Worm (Caenorhabditis elegans) whole organism, young adult: ENCODE results near the gene lido-7.

Experiments
- B0336.3 ChIP-seq: fragments of 200-800 bp; sonication (Bioruptor generic); IDR thresholded peaks from 2 replicates; pipeline ENCODE4 v1.3.6; 2022; ENCODE audit warnings: missing genetic modification characterization, missing compliant biosample characterization
- F23B12.7 ChIP-seq: sonication (generic microtip); optimal IDR thresholded peaks from 2 replicates; lab custom pipeline; 2017; ENCODE audit warnings: missing genetic modification characterization, mild to moderate bottlenecking, missing compliant biosample characterization, antibody characterized with exemption, moderate library complexity; ENCODE audit not compliant: insufficient read depth
- F37B4.10 ChIP-seq: fragments of 200-800 bp; sonication (Bioruptor generic); IDR thresholded peaks from 2 replicates; pipeline ENCODE4 v1.3.6; 2022; ENCODE audit warnings: missing genetic modification characterization, missing compliant biosample characterization
- F52B5.7 ChIP-seq: sonication (generic microtip); optimal IDR thresholded peaks from 2 replicates; lab custom pipeline; 2016; ENCODE audit warnings: mild to moderate bottlenecking, missing genetic modification characterization, missing compliant biosample characterization
- F57C9.4 ChIP-seq: sonication (generic microtip); optimal IDR thresholded peaks from 2 replicates; lab custom pipeline; 2017; ENCODE audit warnings: mild to moderate bottlenecking, missing genetic modification characterization, missing compliant biosample characterization
- K11D2.4 ChIP-seq: fragments of 200-800 bp; sonication (Bioruptor generic); IDR thresholded peaks from 2 replicates; pipeline ENCODE4 v1.3.6; 2022; ENCODE audit warnings: missing genetic modification reagents, missing genetic modification characterization, missing compliant biosample characterization
- K12H6.12 ChIP-seq: fragments of 200-800 bp; sonication (Bioruptor generic); optimal IDR thresholded peaks from 2 replicates; lab custom pipeline; 2018; ENCODE audit warnings: mild to moderate bottlenecking, missing genetic modification characterization, missing compliant biosample characterization
- T07F8.4 ChIP-seq: sonication (generic microtip); optimal IDR thresholded peaks from 2 replicates; lab custom pipeline; 2016; ENCODE audit warnings: mild to moderate bottlenecking, missing genetic modification characterization, moderate library complexity, missing compliant biosample characterization
- Y53F4B.3 ChIP-seq: fragments of 200-800 bp; sonication (Bioruptor generic); IDR thresholded peaks from 2 replicates; pipeline ENCODE4 v1.3.6; 2022; ENCODE audit warnings: missing genetic modification reagents, missing genetic modification characterization, missing compliant biosample characterization
- Y53G8AR.9 ChIP-seq: fragments of 200-800 bp; sonication (Bioruptor generic); conservative IDR thresholded peaks from 2 replicates; pipeline ENCODE4 v1.3.6; 2022; ENCODE audit warnings: missing genetic modification reagents, missing genetic modification characterization, missing compliant biosample characterization
- Y79H2A.3 ChIP-seq: fragments of 200-800 bp; sonication (Bioruptor generic); conservative IDR thresholded peaks from 2 replicates; pipeline ENCODE4 v1.3.6; 2022; ENCODE audit warnings: missing genetic modification reagents, missing genetic modification characterization, missing compliant biosample characterization
- ama-1 ChIP-seq, 3 experiments: fragments of 150-350 bp in 1 of 3; sonication (generic microtip) in 2 of 3; optimal IDR thresholded peaks; 2 replicates each; lab custom pipeline; 2014 to 2018; ENCODE audit warnings: missing biosample characterization in 2 of 3, missing genetic modification characterization in 2 of 3, missing genetic modification reagents in 2 of 3
- aptf-2 ChIP-seq: fragments of 200-800 bp; sonication (Bioruptor generic); conservative IDR thresholded peaks from 2 replicates; pipeline ENCODE4 v1.3.6; 2022; ENCODE audit warnings: missing genetic modification reagents, missing genetic modification characterization, missing compliant biosample characterization
- atf-7 ChIP-seq: sonication (generic microtip); optimal IDR thresholded peaks from 2 replicates; lab custom pipeline; 2017; ENCODE audit warnings: mild to moderate bottlenecking, missing genetic modification characterization, missing compliant biosample characterization
- attf-5 ChIP-seq: fragments of 200-800 bp; sonication (Bioruptor generic); optimal IDR thresholded peaks from 2 replicates; lab custom pipeline; 2018; ENCODE audit warnings: mild to moderate bottlenecking, missing genetic modification characterization, missing compliant biosample characterization
- cebp-1 ChIP-seq, 2 experiments: fragments of 200-800 bp in 1 of 2; sonication (Bioruptor generic) in 1 of 2; sonication (generic microtip) in 1 of 2; IDR thresholded peaks in 1 of 2; optimal IDR thresholded peaks in 1 of 2; 2 replicates each; pipeline versions ENCODE4 v1.3.6 to Lab custom; 2017 to 2022; ENCODE audit warnings: missing compliant biosample characterization in 2 of 2, missing genetic modification characterization in 2 of 2, mild to moderate bottlenecking in 1 of 2, missing genetic modification reagents in 1 of 2, moderate library complexity in 1 of 2
- cebp-2 ChIP-seq: fragments of 200-800 bp; sonication (Bioruptor generic); IDR thresholded peaks from 2 replicates; pipeline ENCODE4 v1.3.6; 2022; ENCODE audit warnings: missing genetic modification characterization, missing compliant biosample characterization
- ceh-40 ChIP-seq: fragments of 200-800 bp; sonication (Bioruptor generic); IDR thresholded peaks from 2 replicates; pipeline ENCODE4 v1.3.6; 2022; ENCODE audit warnings: missing genetic modification characterization, missing compliant biosample characterization
- ceh-91 ChIP-seq: fragments of 200-800 bp; sonication (Bioruptor generic); IDR thresholded peaks from 2 replicates; pipeline ENCODE4 v1.3.6; 2022; ENCODE audit warnings: missing genetic modification reagents, missing genetic modification characterization, missing compliant biosample characterization
- chd-7 ChIP-seq: sonication (generic microtip); optimal IDR thresholded peaks from 2 replicates; lab custom pipeline; 2016; ENCODE audit warnings: mild to moderate bottlenecking, missing genetic modification characterization, moderate library complexity, missing compliant biosample characterization
- die-1 ChIP-seq: sonication (generic microtip); optimal IDR thresholded peaks from 2 replicates; lab custom pipeline; 2016; ENCODE audit warnings: missing genotype, mild to moderate bottlenecking, missing genetic modification characterization, missing compliant biosample characterization
- dox-1 ChIP-seq: fragments of 200-800 bp; sonication (Bioruptor generic); IDR thresholded peaks from 2 replicates; pipeline ENCODE4 v1.3.6; 2022; ENCODE audit warnings: missing genetic modification reagents, missing genetic modification characterization, missing compliant biosample characterization
- dpff-1 ChIP-seq: sonication (generic microtip); optimal IDR thresholded peaks from 2 replicates; lab custom pipeline; 2017; ENCODE audit warnings: mild to moderate bottlenecking, missing genetic modification characterization, missing compliant biosample characterization
- egl-18 ChIP-seq: fragments of 200-800 bp; sonication (Bioruptor generic); IDR thresholded peaks from 2 replicates; pipeline ENCODE4 v1.3.6; 2022; ENCODE audit warnings: missing genetic modification reagents, missing genetic modification characterization, missing compliant biosample characterization
- ets-4 ChIP-seq: fragments of 200-800 bp; sonication (Bioruptor generic); optimal IDR thresholded peaks from 2 replicates; lab custom pipeline; 2018; ENCODE audit warnings: mild to moderate bottlenecking, missing genetic modification characterization, missing compliant biosample characterization
- hmg-1.2 ChIP-seq: fragments of 200-800 bp; sonication (Bioruptor generic); IDR thresholded peaks from 2 replicates; pipeline ENCODE4 v1.3.6; 2022; ENCODE audit warnings: missing genetic modification reagents, missing genetic modification characterization, missing compliant biosample characterization
- hmg-20 ChIP-seq: fragments of 200-800 bp; sonication (Bioruptor generic); IDR thresholded peaks from 2 replicates; pipeline ENCODE4 v1.3.6; 2022; ENCODE audit warnings: missing genetic modification reagents, missing genetic modification characterization, missing compliant biosample characterization
- lin-35 ChIP-seq, 3 experiments: fragments of 150-350 bp in 2 of 3; sonication (generic microtip) in 1 of 3; optimal IDR thresholded peaks; 2 replicates each; lab custom pipeline; 2014 to 2018; ENCODE audit warnings: missing biosample characterization in 3 of 3, missing genetic modification characterization in 3 of 3, missing genetic modification reagents in 3 of 3
- lsy-27 ChIP-seq: sonication (generic microtip); optimal IDR thresholded peaks from 2 replicates; lab custom pipeline; 2017; ENCODE audit warnings: missing genetic modification characterization, mild to moderate bottlenecking, missing compliant biosample characterization, antibody characterized with exemption, missing genotype, borderline replicate concordance; ENCODE audit not compliant: insufficient read depth
- madf-6 ChIP-seq: fragments of 200-800 bp; sonication (Bioruptor generic); IDR thresholded peaks from 2 replicates; pipeline ENCODE4 v1.3.6; 2022; ENCODE audit warnings: missing genetic modification reagents, missing genetic modification characterization, missing compliant biosample characterization
- madf-8 ChIP-seq: fragments of 200-800 bp; sonication (Bioruptor generic); conservative IDR thresholded peaks from 2 replicates; pipeline ENCODE4 v1.3.6; 2022; ENCODE audit warnings: missing genetic modification reagents, missing genetic modification characterization, missing compliant biosample characterization
- mcd-1 ChIP-seq: fragments of 200-800 bp; sonication (Bioruptor generic); IDR thresholded peaks from 2 replicates; pipeline ENCODE4 v1.3.6; 2022; ENCODE audit warnings: missing genetic modification reagents, missing genetic modification characterization, missing compliant biosample characterization
- mel-28 ChIP-seq: sonication (generic microtip); optimal IDR thresholded peaks from 2 replicates; lab custom pipeline; 2016; ENCODE audit warnings: borderline replicate concordance, mild to moderate bottlenecking, missing genetic modification characterization, missing compliant biosample characterization
- nfyb-1 ChIP-seq: fragments of 200-800 bp; sonication (Bioruptor generic); IDR thresholded peaks from 2 replicates; pipeline ENCODE4 v1.3.6; 2022; ENCODE audit warnings: missing genetic modification reagents, missing genetic modification characterization, missing compliant biosample characterization
- nhr-120 ChIP-seq: fragments of 200-800 bp; sonication (Bioruptor generic); IDR thresholded peaks from 2 replicates; pipeline ENCODE4 v1.3.6; 2022; ENCODE audit warnings: missing genetic modification characterization, missing compliant biosample characterization
- nhr-179 ChIP-seq: sonication (generic microtip); optimal IDR thresholded peaks from 2 replicates; lab custom pipeline; 2016; ENCODE audit warnings: mild to moderate bottlenecking, missing genetic modification characterization, missing compliant biosample characterization
- nhr-80 ChIP-seq: sonication (generic microtip); optimal IDR thresholded peaks from 2 replicates; lab custom pipeline; 2016; ENCODE audit warnings: missing genetic modification characterization, missing compliant biosample characterization
- rcor-1 ChIP-seq: fragments of 200-800 bp; sonication (Bioruptor generic); IDR thresholded peaks from 2 replicates; pipeline ENCODE4 v1.3.6; 2022; ENCODE audit warnings: missing genetic modification reagents, missing genetic modification characterization, missing compliant biosample characterization
- repo-1 ChIP-seq: sonication (generic microtip); optimal IDR thresholded peaks from 2 replicates; lab custom pipeline; 2017; ENCODE audit warnings: mild to moderate bottlenecking, missing genetic modification characterization, missing compliant biosample characterization
- sea-2 ChIP-seq: fragments of 200-800 bp; sonication (Bioruptor generic); IDR thresholded peaks from 2 replicates; pipeline ENCODE4 v1.3.6; 2022; ENCODE audit warnings: missing genetic modification characterization, missing compliant biosample characterization
- zfh-2 ChIP-seq: fragments of 200-800 bp; sonication (Bioruptor generic); conservative IDR thresholded peaks from 2 replicates; pipeline ENCODE4 v1.3.6; 2022; ENCODE audit warnings: missing genetic modification reagents, missing genetic modification characterization, missing compliant biosample characterization
- ztf-28 ChIP-seq: fragments of 200-800 bp; sonication (Bioruptor generic); IDR thresholded peaks from 2 replicates; pipeline ENCODE4 v1.3.6; 2022; ENCODE audit warnings: missing genetic modification reagents, missing genetic modification characterization, missing compliant biosample characterization

lido-7 gene

ce11 chrII:2973940-2974402 is 14.1 kb upstream of the lido-7 start (continued):
- TF ChIP-seq Y53G8AR.9 (GFP tag; lab: Robert Waterston, UW) (peak; percentile 85), sea-2 (GFP tag; lab: Robert Waterston, UW) (peak; percentile 79; the same call in 1 of the 2 replicates), F37B4.10 (GFP tag; lab: Robert Waterston, UW) (0 out of 2 replicates have a peak, but pooled peaks have one; percentile 27), hmg-20 (peak; percentile 54; the same call in 1 of the 2 replicates), repo-1 (peak; percentile 91), nhr-80 (tag; lab: Kevin White, UChicago) (peak; percentile 23), lsy-27 (tag; lab: Kevin White, UChicago) (no peak), ztf-28 (GFP tag; lab: Robert Waterston, UW) (no peak), F52B5.7 (tag; lab: Kevin White, UChicago) (peak; percentile 81), die-1 (tag; lab: Kevin White, UChicago) (no peak), ama-1 (optimal IDR thresholded peaks at IDR 0.05; lab: Kevin White, UChicago) (no peak), ama-1 (GFP tag; optimal IDR thresholded peaks at IDR 0.05; lab: Kevin White, UChicago) (no peak), rcor-1 (GFP tag; lab: Robert Waterston, UW) (peak; percentile 62; the same call in 1 of the 2 replicates), nhr-179 (no peak), F57C9.4 (peak; percentile 73), B0336.3 (peak; percentile 97)

ce11 chrII:2975561-2976230 is 12.4 kb upstream of the lido-7 start:
- TF ChIP-seq aptf-2 (GFP tag; lab: Robert Waterston, UW) (no peak), ceh-91 (GFP tag; lab: Robert Waterston, UW) (no peak), ceh-40 (GFP tag; lab: Robert Waterston, UW) (no peak), Y53F4B.3 (no peak), F23B12.7 (tag; lab: Kevin White, UChicago) (no peak), nhr-80 (tag; lab: Kevin White, UChicago) (peak; percentile 55), T07F8.4 (tag; lab: Kevin White, UChicago) (no peak), atf-7 (tag; lab: Kevin White, UChicago) (peak; percentile 87), mel-28 (tag; lab: Kevin White, UChicago) (no peak), ama-1 (optimal IDR thresholded peaks at IDR 0.05; lab: Kevin White, UChicago) (no peak), ama-1 (GFP tag; optimal IDR thresholded peaks at IDR 0.05; lab: Kevin White, UChicago) (no peak), ztf-28 (GFP tag; lab: Robert Waterston, UW) (no peak), dox-1 (GFP tag; lab: Robert Waterston, UW) (0 out of 2 replicates have a peak, but pooled peaks have one; percentile 16), dpff-1 (tag; lab: Kevin White, UChicago) (no peak), nhr-120 (GFP tag; lab: Robert Waterston, UW) (no peak), ets-4 (GFP tag; lab: Kevin White, UChicago) (no peak)

ce11 chrII:2976597-2976996 is 11.5 kb upstream of the lido-7 start, which contains the start of gene nhr-88:
nhr-88 (plus strand) TSS chrII:2976639.
- TF ChIP-seq atf-7 (tag; lab: Kevin White, UChicago) (peak; percentile 16), K12H6.12 (tag; lab: Kevin White, UChicago) (peak; percentile 20), chd-7 (tag; lab: Kevin White, UChicago) (peak; percentile 18), cebp-1 (GFP tag; IDR thresholded peaks at IDR 0.05; lab: Robert Waterston, UW) (no peak), cebp-1 (tag; optimal IDR thresholded peaks at IDR 0.05; lab: Kevin White, UChicago) (peak; percentile 69), attf-5 (GFP tag; lab: Kevin White, UChicago) (peak; percentile 6), egl-18 (GFP tag; lab: Robert Waterston, UW) (no peak), Y79H2A.3 (GFP tag; lab: Robert Waterston, UW) (no peak), madf-8 (GFP tag; lab: Robert Waterston, UW) (0 out of 2 replicates have a peak, but pooled peaks have one; percentile 15), zfh-2 (peak; percentile 76), hmg-1.2 (GFP tag; lab: Robert Waterston, UW) (0 out of 2 replicates have a peak, but pooled peaks have one; percentile 21), madf-6 (GFP tag; lab: Robert Waterston, UW) (no peak), K11D2.4 (GFP tag; lab: Robert Waterston, UW) (no peak), nfyb-1 (GFP tag; lab: Robert Waterston, UW) (peak; percentile 56; the same call in 1 of the 2 replicates), lin-35 (GFP tag; optimal IDR thresholded peaks at IDR 0.05; lab: Kevin White, UChicago) (no peak), cebp-2 (GFP tag; lab: Robert Waterston, UW) (no peak), B0336.3 (peak; percentile 31; the same call in 1 of the 2 replicates), mcd-1 (peak; percentile 42)
